Worm (Caenorhabditis elegans): ENCODE data around the gene str-97.

DNA sequence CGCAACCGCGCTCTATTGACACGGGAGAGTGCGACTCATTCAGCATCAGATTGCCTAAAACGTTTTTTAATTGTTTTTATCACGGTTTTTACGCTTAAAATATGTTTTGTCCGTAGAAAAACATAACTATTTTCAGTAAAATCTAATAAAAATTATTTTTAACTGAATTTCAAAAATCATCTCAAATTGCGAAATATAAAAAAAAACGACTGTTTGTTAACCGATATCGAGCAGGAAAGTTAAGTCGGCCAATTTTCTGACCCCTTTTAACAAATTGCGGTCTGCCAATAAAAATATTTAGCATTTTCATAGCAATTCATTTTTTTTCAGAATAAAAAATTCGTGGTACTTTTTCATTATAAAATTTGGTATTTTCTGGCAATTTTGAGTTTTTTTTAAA lies 34.5 kb downstream of the str-97 start:
- no peak for TF ChIP-seq nhr-11 (tag; optimal IDR thresholded peaks at IDR 0.05)
- TF ChIP-seq nhr-25 (tag; optimal IDR thresholded peaks at IDR 0.05): no peak
- TF ChIP-seq pqm-1 (tag; optimal IDR thresholded peaks at IDR 0.05): no peak
- TF ChIP-seq sea-2 (GFP tag; optimal IDR thresholded peaks at IDR 0.05): no peak
- no peak for TF ChIP-seq hmg-11 (tag; optimal IDR thresholded peaks at IDR 0.05)
- no peak for TF ChIP-seq egl-27 (tag; optimal IDR thresholded peaks at IDR 0.05)
- no peak for TF ChIP-seq ama-1 (optimal IDR thresholded peaks at IDR 0.05)

Data from whole organism, L3 larva.